Worm (Caenorhabditis elegans) whole organism, L4 larva: Measurements from ENCODE around the gene F55H2.5.

Experiments used
- D1046.2 ChIP-seq: fragments of 200-800 bp; sonication (Bioruptor generic); IDR thresholded peaks from 2 replicates; pipeline ENCODE4 v1.3.6; 2022; ENCODE audit warnings: missing genetic modification characterization, missing compliant biosample characterization
- F10B5.3 ChIP-seq: sonication (generic microtip); optimal IDR thresholded peaks from 2 replicates; lab custom pipeline; 2016; ENCODE audit warnings: mild to moderate bottlenecking, missing genetic modification characterization, missing compliant biosample characterization
- F26F4.8 ChIP-seq: fragments of 200-800 bp; sonication (Bioruptor generic); conservative IDR thresholded peaks from 2 replicates; pipeline ENCODE4 v1.3.6; 2022; ENCODE audit warnings: missing genetic modification characterization, missing compliant biosample characterization
- F37D6.2 ChIP-seq: sonication (generic microtip); optimal IDR thresholded peaks from 2 replicates; lab custom pipeline; 2016; ENCODE audit warnings: mild to moderate bottlenecking, missing genetic modification characterization, missing compliant biosample characterization
- F49E8.2 ChIP-seq: sonication (generic microtip); optimal IDR thresholded peaks from 2 replicates; lab custom pipeline; 2016; ENCODE audit warnings: missing compliant biosample characterization, mild to moderate bottlenecking, missing genetic modification characterization, borderline replicate concordance
- R02D3.7 ChIP-seq: fragments of 150-350 bp; sonication (generic microtip); optimal IDR thresholded peaks from 3 replicates; lab custom pipeline; 2014; ENCODE audit warnings: missing biosample characterization, missing genetic modification characterization
- T20F7.1 ChIP-seq: fragments of 200-800 bp; sonication (Bioruptor generic); optimal IDR thresholded peaks from 2 replicates; lab custom pipeline; 2018; ENCODE audit warnings: mild to moderate bottlenecking, missing genetic modification characterization, missing compliant biosample characterization
- Y48G9A.11 ChIP-seq: fragments of 200-800 bp; sonication (Bioruptor generic); IDR thresholded peaks from 2 replicates; pipeline ENCODE4 v1.3.6; 2022; ENCODE audit warnings: missing genetic modification reagents, missing genetic modification characterization, missing compliant biosample characterization
- Y5F2A.4 ChIP-seq: fragments of 200-800 bp; sonication (Bioruptor generic); optimal IDR thresholded peaks from 2 replicates; lab custom pipeline; 2018; ENCODE audit warnings: mild to moderate bottlenecking, missing genetic modification characterization, missing compliant biosample characterization
- aha-1 ChIP-seq: fragments of 150-350 bp; peaks from one replicate; lab custom pipeline; 2014; ENCODE audit warnings: missing biosample characterization, missing genetic modification characterization
- aly-2 ChIP-seq: sonication (generic microtip); optimal IDR thresholded peaks from 2 replicates; lab custom pipeline; 2018; ENCODE audit warnings: missing biosample characterization, missing genetic modification characterization
- attf-4 ChIP-seq: sonication (generic microtip); optimal IDR thresholded peaks from 3 replicates; lab custom pipeline; 2017; ENCODE audit warnings: missing biosample characterization, missing genetic modification characterization
- ceh-82 ChIP-seq: sonication (generic microtip); optimal IDR thresholded peaks from 2 replicates; lab custom pipeline; 2017; ENCODE audit warnings: missing biosample characterization, missing genetic modification characterization
- ces-1 ChIP-seq: fragments of 150-350 bp; sonication (generic microtip); optimal IDR thresholded peaks from 4 replicates; lab custom pipeline; 2014; ENCODE audit warnings: missing biosample characterization, missing genetic modification reagents, missing genetic modification characterization
- daf-16 ChIP-seq, 3 experiments: sonication (generic microtip); optimal IDR thresholded peaks; 2 replicates each; lab custom pipeline; 2016 to 2017; ENCODE audit warnings: missing genetic modification characterization in 3 of 3, missing genetic modification reagents in 3 of 3, mild to moderate bottlenecking in 2 of 3, missing compliant biosample characterization in 2 of 3, missing biosample characterization in 1 of 3, moderate library complexity in 1 of 3
- daf-19 ChIP-seq: fragments of 200-800 bp; sonication (Bioruptor generic); conservative IDR thresholded peaks from 2 replicates; pipeline ENCODE4 v1.3.6; 2022; ENCODE audit warnings: missing genetic modification characterization, missing compliant biosample characterization
- dmd-6 ChIP-seq: fragments of 200-800 bp; sonication (Bioruptor generic); IDR thresholded peaks from 2 replicates; pipeline ENCODE4 v1.3.6; 2022; ENCODE audit warnings: missing genetic modification reagents, missing genetic modification characterization, missing compliant biosample characterization
- dpl-1 ChIP-seq: fragments of 150-350 bp; optimal IDR thresholded peaks from 2 replicates; lab custom pipeline; 2014; ENCODE audit warnings: missing biosample characterization, missing genetic modification reagents, missing genetic modification characterization
- dve-1 ChIP-seq: sonication (generic microtip); optimal IDR thresholded peaks from 2 replicates; lab custom pipeline; 2017; ENCODE audit warnings: antibody characterized with exemption, mild to moderate bottlenecking, missing genetic modification characterization, missing compliant biosample characterization; ENCODE audit not compliant: insufficient read depth
- fkh-10 ChIP-seq: fragments of 150-350 bp; optimal IDR thresholded peaks from 2 replicates; lab custom pipeline; 2014; ENCODE audit warnings: missing biosample characterization, missing genetic modification reagents, missing genetic modification characterization
- hif-1 ChIP-seq, 2 experiments: sonication (generic microtip); optimal IDR thresholded peaks; 2 replicates each; lab custom pipeline; 2016 to 2017; ENCODE audit warnings: missing compliant biosample characterization in 2 of 2, missing genetic modification characterization in 2 of 2, missing genetic modification reagents in 2 of 2, missing genotype in 2 of 2, mild to moderate bottlenecking in 1 of 2
- hlh-30 ChIP-seq: sonication (generic microtip); optimal IDR thresholded peaks from 2 replicates; lab custom pipeline; 2017; ENCODE audit warnings: antibody characterized with exemption, mild to moderate bottlenecking, missing genetic modification characterization, missing compliant biosample characterization; ENCODE audit not compliant: insufficient read depth
- lin-13 ChIP-seq: fragments of 150-350 bp; optimal IDR thresholded peaks from 2 replicates; lab custom pipeline; 2014; ENCODE audit warnings: missing biosample characterization, missing genetic modification reagents, missing genetic modification characterization
- lin-15B ChIP-seq: fragments of 150-350 bp; sonication (generic microtip); optimal IDR thresholded peaks from 3 replicates; lab custom pipeline; 2014; ENCODE audit warnings: missing biosample characterization, missing genetic modification characterization
- lin-38 ChIP-seq: fragments of 200-800 bp; sonication (Bioruptor generic); IDR thresholded peaks from 2 replicates; pipeline ENCODE4 v1.3.6; 2022; ENCODE audit warnings: missing genetic modification reagents, missing genetic modification characterization, missing compliant biosample characterization
- lin-39 ChIP-seq: fragments of 150-350 bp; optimal IDR thresholded peaks from 2 replicates; lab custom pipeline; 2014; ENCODE audit warnings: missing biosample characterization, missing genetic modification reagents, missing genetic modification characterization
- lsy-2 ChIP-seq, 2 experiments: fragments of 150-350 bp in 1 of 2; sonication (generic microtip) in 1 of 2; optimal IDR thresholded peaks; 2 replicates each; lab custom pipeline; 2014 to 2017; ENCODE audit warnings: missing biosample characterization in 2 of 2, missing genetic modification characterization in 2 of 2
- mdt-29 ChIP-seq: fragments of 200-800 bp; sonication (Bioruptor generic); IDR thresholded peaks from 2 replicates; pipeline ENCODE4 v1.3.6; 2022; ENCODE audit warnings: missing genetic modification reagents, missing genetic modification characterization, missing compliant biosample characterization
- mep-1 ChIP-seq: fragments of 150-350 bp; sonication (generic microtip); optimal IDR thresholded peaks from 3 replicates; lab custom pipeline; 2014; ENCODE audit warnings: missing biosample characterization, missing genetic modification characterization
- mes-2 ChIP-seq: sonication (generic microtip); optimal IDR thresholded peaks from 2 replicates; lab custom pipeline; 2016; ENCODE audit warnings: missing genotype, mild to moderate bottlenecking, missing genetic modification characterization, missing compliant biosample characterization; ENCODE audit not compliant: poor library complexity, severe bottlenecking
- nhr-111 ChIP-seq: fragments of 200-800 bp; sonication (Bioruptor generic); optimal IDR thresholded peaks from 2 replicates; lab custom pipeline; 2018; ENCODE audit warnings: mild to moderate bottlenecking, missing genetic modification characterization, missing compliant biosample characterization
- nhr-237 ChIP-seq: sonication (generic microtip); optimal IDR thresholded peaks from 2 replicates; lab custom pipeline; 2017; ENCODE audit warnings: missing biosample characterization, missing genetic modification characterization
- nhr-42 ChIP-seq: fragments of 200-800 bp; sonication (Bioruptor generic); IDR thresholded peaks from 2 replicates; pipeline ENCODE4 v1.3.6; 2022; ENCODE audit warnings: missing genetic modification characterization, missing compliant biosample characterization
- pha-4 ChIP-seq, 2 experiments: fragments of 150-350 bp in 1 of 2; fragments of 200-800 bp in 1 of 2; sonication (Bioruptor generic) in 1 of 2; IDR thresholded peaks in 1 of 2; optimal IDR thresholded peaks in 1 of 2; 2 replicates each; pipeline versions ENCODE4 v1.3.6 to Lab custom; 2014 to 2022; ENCODE audit warnings: missing genetic modification characterization in 2 of 2, missing genetic modification reagents in 2 of 2, missing biosample characterization in 1 of 2, missing compliant biosample characterization in 1 of 2
- php-3 ChIP-seq: fragments of 200-800 bp; sonication (Bioruptor generic); IDR thresholded peaks from 2 replicates; pipeline ENCODE4 v1.3.6; 2022; ENCODE audit warnings: missing genetic modification reagents, missing genetic modification characterization, missing compliant biosample characterization
- pqm-1 ChIP-seq: sonication (generic microtip); optimal IDR thresholded peaks from 2 replicates; lab custom pipeline; 2017; ENCODE audit warnings: missing biosample characterization, missing genetic modification characterization
- rbr-2 ChIP-seq: sonication (generic microtip); optimal IDR thresholded peaks from 2 replicates; lab custom pipeline; 2016; ENCODE audit warnings: missing genotype, missing genetic modification characterization, missing compliant biosample characterization
- skn-1 ChIP-seq: fragments of 150-350 bp; optimal IDR thresholded peaks from 2 replicates; lab custom pipeline; 2014; ENCODE audit warnings: missing biosample characterization, missing genetic modification characterization
- snpc-4 ChIP-seq: fragments of 150-350 bp; optimal IDR thresholded peaks from 2 replicates; lab custom pipeline; 2014; ENCODE audit warnings: missing biosample characterization, missing genetic modification characterization
- spr-1 ChIP-seq: sonication (generic microtip); optimal IDR thresholded peaks from 2 replicates; lab custom pipeline; 2016; ENCODE audit warnings: mild to moderate bottlenecking, missing genetic modification characterization, missing compliant biosample characterization
- tra-1 ChIP-seq: fragments of 200-800 bp; sonication (Bioruptor generic); IDR thresholded peaks from 2 replicates; pipeline ENCODE4 v1.3.6; 2022; ENCODE audit warnings: missing genetic modification reagents, missing genetic modification characterization, missing compliant biosample characterization
- unc-62 ChIP-seq, 3 experiments: fragments of 150-350 bp in 1 of 3; sonication (generic microtip); optimal IDR thresholded peaks in 2 of 3; peaks in 1 of 3; 1 replicate in 1 of 3; 2 replicates in 2 of 3; lab custom pipeline; 2014 to 2017; ENCODE audit warnings: missing biosample characterization in 3 of 3, missing genetic modification characterization in 3 of 3, missing genetic modification reagents in 3 of 3, missing genotype in 1 of 3
- vab-7 ChIP-seq: fragments of 200-800 bp; sonication (Bioruptor generic); IDR thresholded peaks from 2 replicates; pipeline ENCODE4 v1.3.6; 2022; ENCODE audit warnings: missing genetic modification reagents, missing genetic modification characterization, missing compliant biosample characterization
- zfp-3 ChIP-seq: fragments of 200-800 bp; sonication (Bioruptor generic); conservative IDR thresholded peaks from 2 replicates; pipeline ENCODE4 v1.3.6; 2022; ENCODE audit warnings: missing genetic modification reagents, missing genetic modification characterization, missing compliant biosample characterization
- zip-2 ChIP-seq: fragments of 150-350 bp; optimal IDR thresholded peaks from 2 replicates; lab custom pipeline; 2014; ENCODE audit warnings: missing biosample characterization, missing genetic modification characterization

Gene F55H2.5

DNA sequence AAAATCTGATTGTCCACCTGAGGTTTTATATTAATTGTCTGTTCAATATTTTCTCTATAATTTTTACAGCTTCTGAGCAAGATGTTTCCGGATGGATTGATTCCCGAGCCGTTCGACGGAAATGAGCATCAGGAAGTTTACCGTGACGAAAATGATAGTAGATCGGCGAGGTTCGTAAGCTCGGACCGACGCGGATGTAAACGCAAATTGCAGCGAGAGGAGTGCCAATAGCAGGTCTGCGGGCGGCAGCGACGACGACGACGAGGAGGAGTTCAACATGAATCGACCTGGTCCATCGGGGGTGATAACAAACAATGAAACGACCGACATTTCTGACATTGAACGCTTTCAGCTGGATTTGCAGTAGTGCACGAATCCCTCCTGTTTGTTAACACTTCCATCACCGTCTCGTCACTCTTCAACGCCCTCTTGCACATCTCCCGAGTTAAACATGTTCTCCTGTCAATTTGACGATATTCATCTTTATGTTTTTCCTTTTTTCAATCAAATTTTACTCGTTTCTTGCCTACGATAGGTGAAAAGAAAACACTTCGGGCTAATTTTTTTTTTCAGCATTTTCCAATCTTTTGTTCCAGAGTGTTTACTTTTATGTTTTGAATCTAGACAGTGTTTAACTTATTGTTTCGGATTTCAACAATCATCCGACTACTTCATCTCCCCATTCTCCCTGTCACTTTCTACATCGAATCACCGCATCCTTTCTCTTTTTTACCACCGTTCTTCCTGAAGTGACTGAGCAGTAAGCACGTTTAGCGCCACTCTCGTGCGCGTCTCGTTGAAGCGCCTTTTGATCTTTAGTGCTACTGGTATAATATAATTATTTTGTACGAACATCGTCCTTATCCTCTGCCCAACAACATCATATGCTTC, 49.1 kb upstream of the F55H2.5 start (continued):
- TF ChIP-seq zip-2 (tag; lab: Kevin White, UChicago) (no peak), ces-1 (no peak), lin-39 (no peak), D1046.2 (GFP tag; lab: Robert Waterston, UW) (no peak), dmd-6 (GFP tag; lab: Robert Waterston, UW) (no peak), mep-1 (tag; lab: Kevin White, UChicago) (no peak), nhr-237 (no peak), daf-16 (GFP tag; optimal IDR thresholded peaks at IDR 0.05; lab: Kevin White, UChicago) (no peak), daf-16 (tag; optimal IDR thresholded peaks at IDR 0.05; lab: Kevin White, UChicago) (no peak), hif-1 (tag; optimal IDR thresholded peaks at IDR 0.05; lab: Kevin White, UChicago) (no peak), skn-1 (no peak), dve-1 (no peak), F49E8.2 (tag; lab: Kevin White, UChicago) (no peak), dpl-1 (GFP tag; lab: Kevin White, UChicago) (no peak), attf-4 (no peak), Y5F2A.4 (GFP tag; lab: Kevin White, UChicago) (no peak), aha-1 (tag; lab: Kevin White, UChicago) (peak; percentile 28), R02D3.7 (tag; lab: Kevin White, UChicago) (no peak), nhr-42 (GFP tag; lab: Robert Waterston, UW) (0 out of 2 replicates have a peak, but pooled peaks have one; percentile 49), pha-4 (GFP tag; IDR thresholded peaks at IDR 0.05; lab: Robert Waterston, UW) (0 out of 2 replicates have a peak, but pooled peaks have one; percentile 26), pha-4 (tag; optimal IDR thresholded peaks at IDR 0.05; lab: Kevin White, UChicago) (no peak), tra-1 (no peak), php-3 (GFP tag; lab: Robert Waterston, UW) (no peak), fkh-10 (GFP tag; lab: Kevin White, UChicago) (no peak), nhr-111 (GFP tag; lab: Kevin White, UChicago) (no peak), daf-19 (GFP tag; lab: Robert Waterston, UW) (no peak), spr-1 (tag; lab: Kevin White, UChicago) (no peak), zfp-3 (GFP tag; lab: Robert Waterston, UW) (no peak), pqm-1 (tag; lab: Kevin White, UChicago) (no peak), ceh-82 (tag; lab: Kevin White, UChicago) (no peak), lin-15B (tag; lab: Kevin White, UChicago) (no peak), mdt-29 (no peak), T20F7.1 (no peak), vab-7 (GFP tag; lab: Robert Waterston, UW) (no peak), lin-38 (GFP tag; lab: Robert Waterston, UW) (no peak), unc-62 (GFP tag; optimal IDR thresholded peaks at IDR 0.05 in 1 of 2; lab: Kevin White, UChicago) (peak in 1 of 2 experiments; percentile 91), unc-62 (tag; optimal IDR thresholded peaks at IDR 0.05; lab: Kevin White, UChicago) (no peak), F10B5.3 (tag; lab: Kevin White, UChicago) (no peak), snpc-4 (tag; lab: Kevin White, UChicago) (no peak)

DNA sequence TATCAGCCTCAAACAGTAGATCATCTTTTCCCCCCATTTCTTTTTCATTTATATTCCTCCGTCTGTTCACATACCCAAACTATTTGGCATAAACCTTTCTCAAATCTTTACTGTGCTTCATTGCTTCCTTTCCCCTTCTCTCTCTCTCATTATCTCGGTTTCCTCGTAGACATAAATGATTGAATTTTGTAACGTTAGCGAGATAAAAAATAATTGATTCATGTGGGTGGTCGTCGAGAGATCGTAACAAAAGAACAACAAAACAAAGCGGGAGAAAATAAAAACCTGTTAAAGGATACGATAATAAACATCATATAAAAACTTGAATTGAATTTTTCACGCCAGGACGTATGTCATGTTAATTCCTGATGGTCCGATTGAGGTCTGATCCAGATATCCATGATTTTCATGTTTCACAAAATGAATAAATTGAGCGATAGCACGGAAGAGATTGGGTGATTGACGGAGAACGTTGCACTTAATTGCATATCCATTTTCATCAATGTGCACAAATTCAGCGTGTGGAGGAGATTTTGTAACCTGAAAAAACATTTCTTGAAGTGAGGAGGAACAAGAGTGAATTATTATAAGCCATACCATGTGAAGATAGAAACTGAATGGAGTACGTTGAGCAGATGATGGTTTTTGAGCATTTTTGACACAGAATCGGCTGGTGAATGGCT, 48.3 kb upstream of the F55H2.5 start:
- TF ChIP-seq lsy-2 (tag; optimal IDR thresholded peaks at IDR 0.05; lab: Kevin White, UChicago) (peak in 1 of 2 experiments; percentile 44), Y48G9A.11 (no peak), nhr-42 (GFP tag; lab: Robert Waterston, UW) (no peak), pha-4 (GFP tag; IDR thresholded peaks at IDR 0.05; lab: Robert Waterston, UW) (no peak), pha-4 (tag; optimal IDR thresholded peaks at IDR 0.05; lab: Kevin White, UChicago) (no peak), hlh-30 (peak; percentile 25), lin-13 (GFP tag; lab: Kevin White, UChicago) (no peak), dve-1 (peak; percentile 6), F26F4.8 (GFP tag; lab: Robert Waterston, UW) (no peak), skn-1 (no peak), ces-1 (no peak), rbr-2 (tag; lab: Kevin White, UChicago) (peak; percentile 10), F37D6.2 (no peak), mes-2 (tag; lab: Kevin White, UChicago) (peak; percentile 13), D1046.2 (GFP tag; lab: Robert Waterston, UW) (0 out of 2 replicates have a peak, but pooled peaks have one; percentile 9), aly-2 (tag; lab: Kevin White, UChicago) (no peak), daf-16 (GFP tag; optimal IDR thresholded peaks at IDR 0.05; lab: Kevin White, UChicago) (no peak), daf-16 (tag; optimal IDR thresholded peaks at IDR 0.05; lab: Kevin White, UChicago) (peak; percentile 21)
